Worm (Caenorhabditis elegans) whole organism, L4 larva: ENCODE measurements around the gene C09G12.17.

ENCODE experiments used
- F26F4.8 ChIP-seq: fragments of 200-800 bp; sonication (Bioruptor generic); conservative IDR thresholded peaks from 2 replicates; pipeline ENCODE4 v1.3.6; 2022; ENCODE audit warnings: missing genetic modification characterization, missing compliant biosample characterization
- R02D3.7 ChIP-seq: fragments of 150-350 bp; sonication (generic microtip); optimal IDR thresholded peaks from 3 replicates; lab custom pipeline; 2014; ENCODE audit warnings: missing biosample characterization, missing genetic modification characterization
- T20F7.1 ChIP-seq: fragments of 200-800 bp; sonication (Bioruptor generic); optimal IDR thresholded peaks from 2 replicates; lab custom pipeline; 2018; ENCODE audit warnings: mild to moderate bottlenecking, missing genetic modification characterization, missing compliant biosample characterization
- T26A8.4 ChIP-seq: fragments of 200-800 bp; sonication (Bioruptor generic); IDR thresholded peaks from 2 replicates; pipeline ENCODE4 v1.3.6; 2022; ENCODE audit warnings: missing genetic modification characterization, missing compliant biosample characterization
- Y48G9A.11 ChIP-seq: fragments of 200-800 bp; sonication (Bioruptor generic); IDR thresholded peaks from 2 replicates; pipeline ENCODE4 v1.3.6; 2022; ENCODE audit warnings: missing genetic modification reagents, missing genetic modification characterization, missing compliant biosample characterization
- ZK337.2 ChIP-seq: fragments of 200-800 bp; sonication (Bioruptor generic); IDR thresholded peaks from 2 replicates; pipeline ENCODE4 v1.3.6; 2022; ENCODE audit warnings: missing genetic modification reagents, missing genetic modification characterization, missing compliant biosample characterization
- ZK546.5 ChIP-seq, 2 experiments: sonication (generic microtip); optimal IDR thresholded peaks; 2 replicates each; lab custom pipeline; 2017; ENCODE audit warnings: missing biosample characterization in 2 of 2, missing genetic modification characterization in 2 of 2
- ama-1 ChIP-seq: fragments of 150-350 bp; optimal IDR thresholded peaks from 2 replicates; lab custom pipeline; 2014; ENCODE audit warnings: inconsistent platforms, mixed read lengths
- attf-4 ChIP-seq: sonication (generic microtip); optimal IDR thresholded peaks from 3 replicates; lab custom pipeline; 2017; ENCODE audit warnings: missing biosample characterization, missing genetic modification characterization
- ceh-28 ChIP-seq: fragments of 150-350 bp; optimal IDR thresholded peaks from 2 replicates; lab custom pipeline; 2014; ENCODE audit warnings: missing biosample characterization, missing genetic modification reagents, missing genetic modification characterization
- ceh-32 ChIP-seq: sonication (generic microtip); optimal IDR thresholded peaks from 2 replicates; lab custom pipeline; 2016; ENCODE audit warnings: mild to moderate bottlenecking, missing genetic modification characterization, missing compliant biosample characterization; ENCODE audit not compliant: poor library complexity
- ceh-62 ChIP-seq: sonication (generic microtip); optimal IDR thresholded peaks from 2 replicates; lab custom pipeline; 2017; ENCODE audit warnings: missing biosample characterization, missing genetic modification characterization
- ceh-82 ChIP-seq: sonication (generic microtip); optimal IDR thresholded peaks from 2 replicates; lab custom pipeline; 2017; ENCODE audit warnings: missing biosample characterization, missing genetic modification characterization
- cey-2 ChIP-seq: sonication (generic microtip); optimal IDR thresholded peaks from 3 replicates; lab custom pipeline; 2017; ENCODE audit warnings: missing genetic modification characterization, mild to moderate bottlenecking, missing compliant biosample characterization, antibody characterized with exemption, borderline replicate concordance; ENCODE audit not compliant: insufficient read depth
- daf-16 ChIP-seq, 3 experiments: sonication (generic microtip); optimal IDR thresholded peaks; 2 replicates each; lab custom pipeline; 2016 to 2017; ENCODE audit warnings: missing genetic modification characterization in 3 of 3, missing genetic modification reagents in 3 of 3, mild to moderate bottlenecking in 2 of 3, missing compliant biosample characterization in 2 of 3, missing biosample characterization in 1 of 3, moderate library complexity in 1 of 3
- daf-19 ChIP-seq: fragments of 200-800 bp; sonication (Bioruptor generic); conservative IDR thresholded peaks from 2 replicates; pipeline ENCODE4 v1.3.6; 2022; ENCODE audit warnings: missing genetic modification characterization, missing compliant biosample characterization
- dmd-8 ChIP-seq: fragments of 200-800 bp; sonication (Bioruptor generic); IDR thresholded peaks from 2 replicates; pipeline ENCODE4 v1.3.6; 2022; ENCODE audit warnings: missing genetic modification characterization, missing compliant biosample characterization
- dpl-1 ChIP-seq: fragments of 150-350 bp; optimal IDR thresholded peaks from 2 replicates; lab custom pipeline; 2014; ENCODE audit warnings: missing biosample characterization, missing genetic modification reagents, missing genetic modification characterization
- egl-27 ChIP-seq: sonication (generic microtip); optimal IDR thresholded peaks from 3 replicates; lab custom pipeline; 2017; ENCODE audit warnings: missing biosample characterization, missing genetic modification reagents, missing genetic modification characterization
- egl-43 ChIP-seq: fragments of 200-800 bp; sonication (Bioruptor generic); IDR thresholded peaks from 2 replicates; pipeline ENCODE4 v1.3.6; 2022; ENCODE audit warnings: missing genetic modification reagents, missing genetic modification characterization, missing compliant biosample characterization
- fkh-10 ChIP-seq: fragments of 150-350 bp; optimal IDR thresholded peaks from 2 replicates; lab custom pipeline; 2014; ENCODE audit warnings: missing biosample characterization, missing genetic modification reagents, missing genetic modification characterization
- fos-1 ChIP-seq: fragments of 150-350 bp; optimal IDR thresholded peaks from 2 replicates; lab custom pipeline; 2014; ENCODE audit warnings: missing biosample characterization, missing genetic modification characterization
- gei-8 ChIP-seq: fragments of 200-800 bp; sonication (Bioruptor generic); optimal IDR thresholded peaks from 2 replicates; lab custom pipeline; 2018; ENCODE audit warnings: mild to moderate bottlenecking, missing genetic modification characterization, missing compliant biosample characterization
- hlh-30 ChIP-seq: sonication (generic microtip); optimal IDR thresholded peaks from 2 replicates; lab custom pipeline; 2017; ENCODE audit warnings: antibody characterized with exemption, mild to moderate bottlenecking, missing genetic modification characterization, missing compliant biosample characterization; ENCODE audit not compliant: insufficient read depth
- lin-13 ChIP-seq: fragments of 150-350 bp; optimal IDR thresholded peaks from 2 replicates; lab custom pipeline; 2014; ENCODE audit warnings: missing biosample characterization, missing genetic modification reagents, missing genetic modification characterization
- lin-15B ChIP-seq: fragments of 150-350 bp; sonication (generic microtip); optimal IDR thresholded peaks from 3 replicates; lab custom pipeline; 2014; ENCODE audit warnings: missing biosample characterization, missing genetic modification characterization
- lin-29 ChIP-seq: fragments of 200-800 bp; sonication (Bioruptor generic); IDR thresholded peaks from 2 replicates; pipeline ENCODE4 v1.3.6; 2022; ENCODE audit warnings: missing genetic modification reagents, missing genetic modification characterization, missing compliant biosample characterization
- lin-38 ChIP-seq: fragments of 200-800 bp; sonication (Bioruptor generic); IDR thresholded peaks from 2 replicates; pipeline ENCODE4 v1.3.6; 2022; ENCODE audit warnings: missing genetic modification reagents, missing genetic modification characterization, missing compliant biosample characterization
- lsy-2 ChIP-seq, 2 experiments: fragments of 150-350 bp in 1 of 2; sonication (generic microtip) in 1 of 2; optimal IDR thresholded peaks; 2 replicates each; lab custom pipeline; 2014 to 2017; ENCODE audit warnings: missing biosample characterization in 2 of 2, missing genetic modification characterization in 2 of 2
- madf-5 ChIP-seq, 2 experiments: fragments of 200-800 bp; sonication (Bioruptor generic); IDR thresholded peaks; 2 replicates each; pipeline ENCODE4 v1.3.6; 2022; ENCODE audit warnings: missing compliant biosample characterization in 2 of 2, missing genetic modification characterization in 2 of 2
- madf-9 ChIP-seq: fragments of 200-800 bp; sonication (Bioruptor generic); conservative IDR thresholded peaks from 2 replicates; pipeline ENCODE4 v1.3.6; 2022; ENCODE audit warnings: missing genetic modification reagents, missing genetic modification characterization, missing compliant biosample characterization
- mdl-1 ChIP-seq, 2 experiments: fragments of 150-350 bp in 1 of 2; sonication (generic microtip) in 1 of 2; optimal IDR thresholded peaks; 2 replicates each; lab custom pipeline; 2014 to 2017; ENCODE audit warnings: missing biosample characterization in 2 of 2, missing genetic modification characterization in 2 of 2
- mdt-29 ChIP-seq: fragments of 200-800 bp; sonication (Bioruptor generic); IDR thresholded peaks from 2 replicates; pipeline ENCODE4 v1.3.6; 2022; ENCODE audit warnings: missing genetic modification reagents, missing genetic modification characterization, missing compliant biosample characterization
- nhr-102 ChIP-seq: sonication (generic microtip); optimal IDR thresholded peaks from 2 replicates; lab custom pipeline; 2016; ENCODE audit warnings: mild to moderate bottlenecking, missing genetic modification characterization, moderate library complexity, missing compliant biosample characterization
- nhr-11 ChIP-seq: fragments of 150-350 bp; optimal IDR thresholded peaks from 2 replicates; lab custom pipeline; 2014; ENCODE audit warnings: missing biosample characterization, missing genetic modification characterization
- nhr-237 ChIP-seq: sonication (generic microtip); optimal IDR thresholded peaks from 2 replicates; lab custom pipeline; 2017; ENCODE audit warnings: missing biosample characterization, missing genetic modification characterization
- nhr-25 ChIP-seq: sonication (generic microtip); optimal IDR thresholded peaks from 2 replicates; lab custom pipeline; 2017; ENCODE audit warnings: missing genetic modification characterization, mild to moderate bottlenecking, missing compliant biosample characterization, antibody characterized with exemption, moderate library complexity, borderline replicate concordance; ENCODE audit not compliant: insufficient read depth
- nhr-28 ChIP-seq: fragments of 150-350 bp; optimal IDR thresholded peaks from 2 replicates; lab custom pipeline; 2014; ENCODE audit warnings: missing biosample characterization, missing genetic modification characterization
- nhr-42 ChIP-seq: fragments of 200-800 bp; sonication (Bioruptor generic); IDR thresholded peaks from 2 replicates; pipeline ENCODE4 v1.3.6; 2022; ENCODE audit warnings: missing genetic modification characterization, missing compliant biosample characterization
- pha-4 ChIP-seq, 2 experiments: fragments of 150-350 bp in 1 of 2; fragments of 200-800 bp in 1 of 2; sonication (Bioruptor generic) in 1 of 2; IDR thresholded peaks in 1 of 2; optimal IDR thresholded peaks in 1 of 2; 2 replicates each; pipeline versions ENCODE4 v1.3.6 to Lab custom; 2014 to 2022; ENCODE audit warnings: missing genetic modification characterization in 2 of 2, missing genetic modification reagents in 2 of 2, missing biosample characterization in 1 of 2, missing compliant biosample characterization in 1 of 2
- php-3 ChIP-seq: fragments of 200-800 bp; sonication (Bioruptor generic); IDR thresholded peaks from 2 replicates; pipeline ENCODE4 v1.3.6; 2022; ENCODE audit warnings: missing genetic modification reagents, missing genetic modification characterization, missing compliant biosample characterization
- pqm-1 ChIP-seq: sonication (generic microtip); optimal IDR thresholded peaks from 2 replicates; lab custom pipeline; 2017; ENCODE audit warnings: missing biosample characterization, missing genetic modification characterization
- skn-1 ChIP-seq: fragments of 150-350 bp; optimal IDR thresholded peaks from 2 replicates; lab custom pipeline; 2014; ENCODE audit warnings: missing biosample characterization, missing genetic modification characterization
- tag-97 ChIP-seq: fragments of 200-800 bp; sonication (Bioruptor generic); IDR thresholded peaks from 2 replicates; pipeline ENCODE4 v1.3.6; 2022; ENCODE audit warnings: missing genetic modification characterization, missing compliant biosample characterization
- unc-130 ChIP-seq: sonication (generic microtip); optimal IDR thresholded peaks from 2 replicates; lab custom pipeline; 2016; ENCODE audit warnings: missing genetic modification reagents, missing genetic modification characterization, missing compliant biosample characterization
- unc-62 ChIP-seq, 3 experiments: fragments of 150-350 bp in 1 of 3; sonication (generic microtip); optimal IDR thresholded peaks in 2 of 3; peaks in 1 of 3; 1 replicate in 1 of 3; 2 replicates in 2 of 3; lab custom pipeline; 2014 to 2017; ENCODE audit warnings: missing biosample characterization in 3 of 3, missing genetic modification characterization in 3 of 3, missing genetic modification reagents in 3 of 3, missing genotype in 1 of 3
- vab-7 ChIP-seq: fragments of 200-800 bp; sonication (Bioruptor generic); IDR thresholded peaks from 2 replicates; pipeline ENCODE4 v1.3.6; 2022; ENCODE audit warnings: missing genetic modification reagents, missing genetic modification characterization, missing compliant biosample characterization
- zag-1 ChIP-seq: fragments of 150-350 bp; optimal IDR thresholded peaks from 2 replicates; lab custom pipeline; 2014; ENCODE audit warnings: missing biosample characterization, missing genetic modification characterization
- ztf-11 ChIP-seq: fragments of 150-350 bp; optimal IDR thresholded peaks from 2 replicates; lab custom pipeline; 2014; ENCODE audit warnings: missing biosample characterization, missing genetic modification characterization

C09G12.17 gene

ce11 chrIV:3515412-3516046 is 19.3 kb upstream of the C09G12.17 start:
- no peak for TF ChIP-seq dmd-8 (GFP tag; lab: Robert Waterston, UW)
- no peak for TF ChIP-seq T20F7.1 (GFP tag; lab: Kevin White, UChicago)
- no peak for TF ChIP-seq nhr-42 (GFP tag; lab: Robert Waterston, UW)
- TF ChIP-seq skn-1 (tag; lab: Kevin White, UChicago) = no peak
- no peak for TF ChIP-seq ceh-62
- no peak for TF ChIP-seq lin-15B (tag; lab: Kevin White, UChicago)
- TF ChIP-seq ZK546.5 (tag; optimal IDR thresholded peaks at IDR 0.05; lab: Kevin White, UChicago) = no peak
- peak; percentile 42 for TF ChIP-seq dpl-1 (GFP tag; lab: Kevin White, UChicago)
- no peak for TF ChIP-seq egl-27
- no peak for TF ChIP-seq ceh-82 (tag; lab: Kevin White, UChicago)
- TF ChIP-seq lsy-2 (tag; optimal IDR thresholded peaks at IDR 0.05; lab: Kevin White, UChicago) = peak in 1 of 2 experiments; percentile 64
- TF ChIP-seq daf-19 = no peak
- TF ChIP-seq mdt-29 (GFP tag; lab: Robert Waterston, UW) = no peak
- no peak for TF ChIP-seq attf-4
- peak; percentile 68; the same call in 1 of the 2 replicates for TF ChIP-seq egl-43
- no peak for TF ChIP-seq fos-1 (tag; lab: Kevin White, UChicago)
- 0 out of 2 replicates have a peak, but pooled peaks have one; percentile 12 for TF ChIP-seq T26A8.4 (GFP tag; lab: Robert Waterston, UW)
- TF ChIP-seq php-3 = no peak
- peak in 1 of 2 experiments; percentile 96 for TF ChIP-seq unc-62 (GFP tag; optimal IDR thresholded peaks at IDR 0.05 in 1 of 2; lab: Kevin White, UChicago)
- TF ChIP-seq unc-62 (tag; optimal IDR thresholded peaks at IDR 0.05; lab: Kevin White, UChicago) = no peak
- TF ChIP-seq Y48G9A.11 (GFP tag; lab: Robert Waterston, UW) = no peak
- no peak for TF ChIP-seq madf-9 (GFP tag; lab: Robert Waterston, UW)
- no peak for TF ChIP-seq pha-4 (GFP tag; IDR thresholded peaks at IDR 0.05; lab: Robert Waterston, UW)
- no peak for TF ChIP-seq pha-4 (tag; optimal IDR thresholded peaks at IDR 0.05; lab: Kevin White, UChicago)
- TF ChIP-seq ceh-28 = peak; percentile 50
- no peak for TF ChIP-seq vab-7 (GFP tag; lab: Robert Waterston, UW)
- TF ChIP-seq mdl-1 (tag; optimal IDR thresholded peaks at IDR 0.05; lab: Kevin White, UChicago) = peak in 1 of 2 experiments; percentile 13
- no peak for TF ChIP-seq F26F4.8 (GFP tag; lab: Robert Waterston, UW)
- no peak for TF ChIP-seq daf-16 (GFP tag; optimal IDR thresholded peaks at IDR 0.05; lab: Kevin White, UChicago)
- TF ChIP-seq daf-16 (tag; optimal IDR thresholded peaks at IDR 0.05; lab: Kevin White, UChicago) = no peak
- no peak for TF ChIP-seq ceh-32 (tag; lab: Kevin White, UChicago)
- no peak for TF ChIP-seq pqm-1
- no peak for TF ChIP-seq R02D3.7 (tag; lab: Kevin White, UChicago)
- no peak for TF ChIP-seq nhr-237 (tag; lab: Kevin White, UChicago)
- no peak for TF ChIP-seq ztf-11 (tag; lab: Kevin White, UChicago)
- TF ChIP-seq lin-29 (GFP tag; lab: Robert Waterston, UW) = no peak
- TF ChIP-seq ama-1 (lab: Kevin White, UChicago) = no peak
- no peak for TF ChIP-seq zag-1
- no peak for TF ChIP-seq unc-130 (GFP tag; lab: Kevin White, UChicago)
- TF ChIP-seq hlh-30 = peak; percentile 60
- no peak for TF ChIP-seq nhr-11 (tag; lab: Kevin White, UChicago)
- TF ChIP-seq nhr-28 (tag; lab: Kevin White, UChicago) = peak; percentile 18
- no peak for TF ChIP-seq lin-13
- TF ChIP-seq fkh-10 = peak; percentile 28
- no peak for TF ChIP-seq madf-5 (GFP tag; IDR thresholded peaks at IDR 0.05; lab: Robert Waterston, UW)
- no peak for TF ChIP-seq cey-2
- no peak for TF ChIP-seq gei-8
- no peak for TF ChIP-seq nhr-102 (tag; lab: Kevin White, UChicago)
- no peak for TF ChIP-seq nhr-25 (tag; lab: Kevin White, UChicago)
- TF ChIP-seq lin-38 (GFP tag; lab: Robert Waterston, UW) = peak; percentile 48; the same call in 1 of the 2 replicates
- no peak for TF ChIP-seq ZK337.2 (GFP tag; lab: Robert Waterston, UW)
- TF ChIP-seq tag-97 (GFP tag; lab: Robert Waterston, UW) = no peak
